Worm (Caenorhabditis elegans) whole organism, L4 larva: ENCODE measurements around the gene C45B2.1.

Source experiments
- R02D3.7 ChIP-seq: fragments of 150-350 bp; sonication (generic microtip); optimal IDR thresholded peaks from 3 replicates; lab custom pipeline; 2014; ENCODE audit warnings: missing biosample characterization, missing genetic modification characterization
- Y75B8A.6 ChIP-seq: fragments of 200-800 bp; sonication (Bioruptor generic); IDR thresholded peaks from 2 replicates; pipeline ENCODE4 v1.3.6; 2022; ENCODE audit warnings: missing genetic modification reagents, missing genetic modification characterization, missing compliant biosample characterization
- attf-4 ChIP-seq: sonication (generic microtip); optimal IDR thresholded peaks from 3 replicates; lab custom pipeline; 2017; ENCODE audit warnings: missing biosample characterization, missing genetic modification characterization
- ceh-44 ChIP-seq: fragments of 200-800 bp; sonication (Bioruptor generic); IDR thresholded peaks from 2 replicates; pipeline ENCODE4 v1.3.6; 2022; ENCODE audit warnings: missing genetic modification reagents, missing genetic modification characterization, missing compliant biosample characterization
- ceh-82 ChIP-seq: sonication (generic microtip); optimal IDR thresholded peaks from 2 replicates; lab custom pipeline; 2017; ENCODE audit warnings: missing biosample characterization, missing genetic modification characterization
- ces-1 ChIP-seq: fragments of 150-350 bp; sonication (generic microtip); optimal IDR thresholded peaks from 4 replicates; lab custom pipeline; 2014; ENCODE audit warnings: missing biosample characterization, missing genetic modification reagents, missing genetic modification characterization
- gei-8 ChIP-seq: fragments of 200-800 bp; sonication (Bioruptor generic); optimal IDR thresholded peaks from 2 replicates; lab custom pipeline; 2018; ENCODE audit warnings: mild to moderate bottlenecking, missing genetic modification characterization, missing compliant biosample characterization
- lsy-2 ChIP-seq, 2 experiments: fragments of 150-350 bp in 1 of 2; sonication (generic microtip) in 1 of 2; optimal IDR thresholded peaks; 2 replicates each; lab custom pipeline; 2014 to 2017; ENCODE audit warnings: missing biosample characterization in 2 of 2, missing genetic modification characterization in 2 of 2
- mxl-2 ChIP-seq: fragments of 200-800 bp; sonication (Bioruptor generic); conservative IDR thresholded peaks from 2 replicates; pipeline ENCODE4 v1.3.6; 2022; ENCODE audit warnings: missing genetic modification reagents, missing genetic modification characterization, missing compliant biosample characterization
- nhr-28 ChIP-seq: fragments of 150-350 bp; optimal IDR thresholded peaks from 2 replicates; lab custom pipeline; 2014; ENCODE audit warnings: missing biosample characterization, missing genetic modification characterization
- nhr-42 ChIP-seq: fragments of 200-800 bp; sonication (Bioruptor generic); IDR thresholded peaks from 2 replicates; pipeline ENCODE4 v1.3.6; 2022; ENCODE audit warnings: missing genetic modification characterization, missing compliant biosample characterization
- pha-4 ChIP-seq, 2 experiments: fragments of 150-350 bp in 1 of 2; fragments of 200-800 bp in 1 of 2; sonication (Bioruptor generic) in 1 of 2; IDR thresholded peaks in 1 of 2; optimal IDR thresholded peaks in 1 of 2; 2 replicates each; pipeline versions ENCODE4 v1.3.6 to Lab custom; 2014 to 2022; ENCODE audit warnings: missing genetic modification characterization in 2 of 2, missing genetic modification reagents in 2 of 2, missing biosample characterization in 1 of 2, missing compliant biosample characterization in 1 of 2
- pqm-1 ChIP-seq: sonication (generic microtip); optimal IDR thresholded peaks from 2 replicates; lab custom pipeline; 2017; ENCODE audit warnings: missing biosample characterization, missing genetic modification characterization
- zag-1 ChIP-seq: fragments of 150-350 bp; optimal IDR thresholded peaks from 2 replicates; lab custom pipeline; 2014; ENCODE audit warnings: missing biosample characterization, missing genetic modification characterization

DNA sequence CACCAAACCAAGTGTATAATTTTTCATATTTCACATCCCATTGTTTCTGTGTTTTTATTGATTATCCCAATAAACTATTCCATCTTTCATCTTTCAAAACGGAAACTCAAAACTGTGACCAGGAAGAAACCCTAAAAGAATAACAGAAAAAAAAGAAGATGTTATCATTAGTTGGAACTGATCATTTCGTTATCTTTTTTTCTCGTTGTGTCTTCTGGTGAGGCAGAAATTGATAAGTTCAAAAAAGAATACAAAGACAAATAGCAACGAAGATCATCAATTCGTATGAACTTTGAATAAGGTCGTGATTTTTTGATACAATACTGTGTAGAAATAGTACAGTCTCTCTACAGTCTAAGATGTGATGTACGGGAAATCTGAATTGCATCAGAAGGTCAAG lies 4.1 kb upstream of the C45B2.1 start:
- TF ChIP-seq zag-1 (tag; lab: Kevin White, UChicago) (no peak), nhr-28 (tag; lab: Kevin White, UChicago) (peak; percentile 81), ces-1 (no peak), Y75B8A.6 (no peak), R02D3.7 (tag; lab: Kevin White, UChicago) (no peak), ceh-44 (no peak), gei-8 (GFP tag; lab: Kevin White, UChicago) (no peak), lsy-2 (tag; optimal IDR thresholded peaks at IDR 0.05; lab: Kevin White, UChicago) (no peak), pqm-1 (tag; lab: Kevin White, UChicago) (peak; percentile 40), attf-4 (tag; lab: Kevin White, UChicago) (no peak), mxl-2 (GFP tag; lab: Robert Waterston, UW) (no peak), nhr-42 (GFP tag; lab: Robert Waterston, UW) (no peak), pha-4 (GFP tag; IDR thresholded peaks at IDR 0.05; lab: Robert Waterston, UW) (no peak), pha-4 (tag; optimal IDR thresholded peaks at IDR 0.05; lab: Kevin White, UChicago) (no peak), ceh-82 (tag; lab: Kevin White, UChicago) (no peak)
